Fruit fly (Drosophila melanogaster): ENCODE results near the gene Las.

The Las gene

dm6 chr3L:20452813-20453682 lies 20.9 kb upstream of the Las start, which contains the start of gene CG5199:
Gene CG5199, minus strand, starts transcription at chr3L:20452864.
- TF ChIP-seq tna (GFP tag; IDR thresholded peaks at IDR 0.05; ENCODE audit: partially characterized antibody) (no peak; the same call in 1 of the 2 replicates), bbx (GFP tag; IDR thresholded peaks at IDR 0.05; ENCODE audit: partially characterized antibody) (peak; percentile 67), CG14014 (GFP tag; IDR thresholded peaks at IDR 0.05) (no peak), CG17829 (tag; optimal IDR thresholded peaks at IDR 0.05) (peak; percentile 89), pan (optimal IDR thresholded peaks at IDR 0.05) (no peak), pan (GFP tag; optimal IDR thresholded peaks at IDR 0.05 in 1 of 2, IDR thresholded peaks at IDR 0.05 in 1 of 2) (peak in 1 of 2 experiments; percentile 65), seq (GFP tag; IDR thresholded peaks at IDR 0.05) (no peak; the same call in 1 of the 2 replicates), fd102C (GFP tag; optimal IDR thresholded peaks at IDR 0.05) (no peak), al (GFP tag; IDR thresholded peaks at IDR 0.05) (0 out of 2 replicates have a peak, but pooled peaks have one; percentile 11), CG4707 (GFP tag; optimal IDR thresholded peaks at IDR 0.05) (no peak), Dip2 (GFP tag; IDR thresholded peaks at IDR 0.05) (no peak), zfh1 (GFP tag; IDR thresholded peaks at IDR 0.05) (peak; percentile 62; the same call in 1 of the 3 replicates), Nf-YC (tag; optimal IDR thresholded peaks at IDR 0.05) (peak; percentile 75), CG10565 (GFP tag; optimal IDR thresholded peaks at IDR 0.05) (no peak), Doc3 (GFP tag; IDR thresholded peaks at IDR 0.05; ENCODE audit: partially characterized antibody) (peak; percentile 77), CG10462 (GFP tag; optimal IDR thresholded peaks at IDR 0.05) (peak; percentile 38), CG14860 (GFP tag; IDR thresholded peaks at IDR 0.05; ENCODE audit: partially characterized antibody) (peak; percentile 62; the same call in 2 of the 3 replicates), nom (GFP tag; optimal IDR thresholded peaks at IDR 0.05) (no peak), E2f1 (GFP tag; IDR thresholded peaks at IDR 0.05) (peak; percentile 64), CG1602 (GFP tag; optimal IDR thresholded peaks at IDR 0.05) (peak; percentile 56), CG33557 (GFP tag; optimal IDR thresholded peaks at IDR 0.05) (peak; percentile 62), CG17568 (GFP tag; optimal IDR thresholded peaks at IDR 0.05) (no peak), Ada2b (GFP tag; IDR thresholded peaks at IDR 0.05) (peak; percentile 62), wek (GFP tag; optimal IDR thresholded peaks at IDR 0.05) (no peak), NfI (GFP tag; optimal IDR thresholded peaks at IDR 0.05) (peak; percentile 54), az2 (GFP tag; optimal IDR thresholded peaks at IDR 0.05) (peak; percentile 46), ranshi (GFP tag; IDR thresholded peaks at IDR 0.05) (peak; percentile 56; the same call in 1 of the 2 replicates), CG11456 (GFP tag; IDR thresholded peaks at IDR 0.05) (peak; percentile 57; the same call in 1 of the 3 replicates), slp2 (GFP tag; optimal IDR thresholded peaks at IDR 0.05) (no peak), NFAT (GFP tag; IDR thresholded peaks at IDR 0.05) (peak; percentile 69), Drgx (GFP tag; IDR thresholded peaks at IDR 0.05) (0 out of 2 replicates have a peak, but pooled peaks have one; percentile 28), CG32772 (GFP tag; IDR thresholded peaks at IDR 0.05) (peak; percentile 34; the same call in 1 of the 2 replicates), CG13123 (GFP tag; optimal IDR thresholded peaks at IDR 0.05) (no peak), Dbx (GFP tag; IDR thresholded peaks at IDR 0.05) (peak; percentile 75; the same call in 2 of the 3 replicates), insv (GFP tag; optimal IDR thresholded peaks at IDR 0.05) (peak in 1 of 2 experiments; percentile 44), CG12299 (tag; optimal IDR thresholded peaks at IDR 0.05) (peak; percentile 45), Fer3 (tag; optimal IDR thresholded peaks at IDR 0.05) (peak; percentile 43), twi (tag; optimal IDR thresholded peaks at IDR 0.05) (peak; percentile 42), CG17612 (GFP tag; IDR thresholded peaks at IDR 0.05) (no peak), gro (GFP tag; optimal IDR thresholded peaks at IDR 0.05) (no peak), Usf (GFP tag; optimal IDR thresholded peaks at IDR 0.05) (peak; percentile 55), BtbVII (GFP tag; optimal IDR thresholded peaks at IDR 0.05) (peak; percentile 46), Sry-β (GFP tag; optimal IDR thresholded peaks at IDR 0.05) (peak; percentile 37), C15 (GFP tag; IDR thresholded peaks at IDR 0.05) (no peak), crol (GFP tag; IDR thresholded peaks at IDR 0.05) (no peak; the same call in 1 of the 2 replicates), Ssrp (tag; optimal IDR thresholded peaks at IDR 0.05) (peak; percentile 81), CG5180 (GFP tag; optimal IDR thresholded peaks at IDR 0.05) (no peak), CG13424 (tag; optimal IDR thresholded peaks at IDR 0.05) (peak; percentile 76)

Data from whole organism, embryonic.